Worm (Caenorhabditis elegans) whole organism, young adult: ENCODE results near the gene zipt-2.1.
"Not testable (repeated sequence)": the region's sequence is repeated elsewhere in the genome, so short reads cannot be mapped to it uniquely, and the experiment has no call there.

Experiments
- B0336.3 ChIP-seq: fragments of 200-800 bp; sonication (Bioruptor generic); IDR thresholded peaks from 2 replicates; pipeline ENCODE4 v1.3.6; 2022; ENCODE audit warnings: missing genetic modification characterization, missing compliant biosample characterization
- C06A6.2 ChIP-seq: fragments of 200-800 bp; sonication (Bioruptor generic); conservative IDR thresholded peaks from 2 replicates; pipeline ENCODE4 v1.3.6; 2022; ENCODE audit warnings: missing genetic modification characterization, missing compliant biosample characterization
- F22D6.2 ChIP-seq: sonication (generic microtip); optimal IDR thresholded peaks from 2 replicates; lab custom pipeline; 2016; ENCODE audit warnings: mild to moderate bottlenecking, missing genetic modification characterization, missing compliant biosample characterization
- F37B4.10 ChIP-seq: fragments of 200-800 bp; sonication (Bioruptor generic); IDR thresholded peaks from 2 replicates; pipeline ENCODE4 v1.3.6; 2022; ENCODE audit warnings: missing genetic modification characterization, missing compliant biosample characterization
- F52B5.7 ChIP-seq: sonication (generic microtip); optimal IDR thresholded peaks from 2 replicates; lab custom pipeline; 2016; ENCODE audit warnings: mild to moderate bottlenecking, missing genetic modification characterization, missing compliant biosample characterization
- K12H6.12 ChIP-seq: fragments of 200-800 bp; sonication (Bioruptor generic); optimal IDR thresholded peaks from 2 replicates; lab custom pipeline; 2018; ENCODE audit warnings: mild to moderate bottlenecking, missing genetic modification characterization, missing compliant biosample characterization
- T26A5.8 ChIP-seq: sonication (generic microtip); optimal IDR thresholded peaks from 2 replicates; lab custom pipeline; 2016; ENCODE audit warnings: missing genetic modification characterization, missing compliant biosample characterization
- Y53G8AR.9 ChIP-seq: fragments of 200-800 bp; sonication (Bioruptor generic); conservative IDR thresholded peaks from 2 replicates; pipeline ENCODE4 v1.3.6; 2022; ENCODE audit warnings: missing genetic modification reagents, missing genetic modification characterization, missing compliant biosample characterization
- aptf-2 ChIP-seq: fragments of 200-800 bp; sonication (Bioruptor generic); conservative IDR thresholded peaks from 2 replicates; pipeline ENCODE4 v1.3.6; 2022; ENCODE audit warnings: missing genetic modification reagents, missing genetic modification characterization, missing compliant biosample characterization
- athp-1 ChIP-seq: sonication (generic microtip); optimal IDR thresholded peaks from 2 replicates; lab custom pipeline; 2017; ENCODE audit warnings: mild to moderate bottlenecking, missing genetic modification characterization, missing compliant biosample characterization
- attf-5 ChIP-seq: fragments of 200-800 bp; sonication (Bioruptor generic); optimal IDR thresholded peaks from 2 replicates; lab custom pipeline; 2018; ENCODE audit warnings: mild to moderate bottlenecking, missing genetic modification characterization, missing compliant biosample characterization
- cebp-2 ChIP-seq: fragments of 200-800 bp; sonication (Bioruptor generic); IDR thresholded peaks from 2 replicates; pipeline ENCODE4 v1.3.6; 2022; ENCODE audit warnings: missing genetic modification characterization, missing compliant biosample characterization
- ceh-27 ChIP-seq: fragments of 200-800 bp; sonication (Bioruptor generic); optimal IDR thresholded peaks from 2 replicates; lab custom pipeline; 2018; ENCODE audit warnings: mild to moderate bottlenecking, missing genetic modification characterization, moderate library complexity, missing compliant biosample characterization
- ceh-79 ChIP-seq: sonication (generic microtip); optimal IDR thresholded peaks from 2 replicates; lab custom pipeline; 2017; ENCODE audit warnings: mild to moderate bottlenecking, missing genetic modification characterization, missing compliant biosample characterization
- chd-7 ChIP-seq: sonication (generic microtip); optimal IDR thresholded peaks from 2 replicates; lab custom pipeline; 2016; ENCODE audit warnings: mild to moderate bottlenecking, missing genetic modification characterization, moderate library complexity, missing compliant biosample characterization
- dox-1 ChIP-seq: fragments of 200-800 bp; sonication (Bioruptor generic); IDR thresholded peaks from 2 replicates; pipeline ENCODE4 v1.3.6; 2022; ENCODE audit warnings: missing genetic modification reagents, missing genetic modification characterization, missing compliant biosample characterization
- dpff-1 ChIP-seq: sonication (generic microtip); optimal IDR thresholded peaks from 2 replicates; lab custom pipeline; 2017; ENCODE audit warnings: mild to moderate bottlenecking, missing genetic modification characterization, missing compliant biosample characterization
- fkh-3 ChIP-seq: sonication (generic microtip); optimal IDR thresholded peaks from 2 replicates; lab custom pipeline; 2016; ENCODE audit warnings: mild to moderate bottlenecking, missing genetic modification characterization, missing compliant biosample characterization
- hlh-26 ChIP-seq: fragments of 200-800 bp; sonication (Bioruptor generic); conservative IDR thresholded peaks from 2 replicates; pipeline ENCODE4 v1.3.6; 2022; ENCODE audit warnings: missing genetic modification reagents, missing genetic modification characterization, missing compliant biosample characterization
- hmg-1.2 ChIP-seq: fragments of 200-800 bp; sonication (Bioruptor generic); IDR thresholded peaks from 2 replicates; pipeline ENCODE4 v1.3.6; 2022; ENCODE audit warnings: missing genetic modification reagents, missing genetic modification characterization, missing compliant biosample characterization
- lin-26 ChIP-seq: fragments of 200-800 bp; sonication (Bioruptor generic); IDR thresholded peaks from 2 replicates; pipeline ENCODE4 v1.3.6; 2022; ENCODE audit warnings: missing genetic modification reagents, missing genetic modification characterization, missing compliant biosample characterization
- lin-54 ChIP-seq: fragments of 200-800 bp; sonication (Bioruptor generic); optimal IDR thresholded peaks from 2 replicates; lab custom pipeline; 2018; ENCODE audit warnings: mild to moderate bottlenecking, missing genetic modification characterization, missing compliant biosample characterization
- lir-1 ChIP-seq: fragments of 200-800 bp; sonication (Bioruptor generic); conservative IDR thresholded peaks from 2 replicates; pipeline ENCODE4 v1.3.6; 2022; ENCODE audit warnings: missing genetic modification reagents, missing genetic modification characterization, missing compliant biosample characterization
- madf-3 ChIP-seq: fragments of 200-800 bp; sonication (Bioruptor generic); IDR thresholded peaks from 2 replicates; pipeline ENCODE4 v1.3.6; 2022; ENCODE audit warnings: missing genetic modification reagents, missing genetic modification characterization, missing compliant biosample characterization
- mcd-1 ChIP-seq: fragments of 200-800 bp; sonication (Bioruptor generic); IDR thresholded peaks from 2 replicates; pipeline ENCODE4 v1.3.6; 2022; ENCODE audit warnings: missing genetic modification reagents, missing genetic modification characterization, missing compliant biosample characterization
- nfya-2 ChIP-seq: fragments of 200-800 bp; sonication (Bioruptor generic); IDR thresholded peaks from 2 replicates; pipeline ENCODE4 v1.3.6; 2022; ENCODE audit warnings: missing genetic modification reagents, missing genetic modification characterization, missing compliant biosample characterization
- nfyb-1 ChIP-seq: fragments of 200-800 bp; sonication (Bioruptor generic); IDR thresholded peaks from 2 replicates; pipeline ENCODE4 v1.3.6; 2022; ENCODE audit warnings: missing genetic modification reagents, missing genetic modification characterization, missing compliant biosample characterization
- nhr-120 ChIP-seq: fragments of 200-800 bp; sonication (Bioruptor generic); IDR thresholded peaks from 2 replicates; pipeline ENCODE4 v1.3.6; 2022; ENCODE audit warnings: missing genetic modification characterization, missing compliant biosample characterization
- nhr-27 ChIP-seq: fragments of 200-800 bp; sonication (Bioruptor generic); optimal IDR thresholded peaks from 2 replicates; lab custom pipeline; 2018; ENCODE audit warnings: mild to moderate bottlenecking, missing genetic modification characterization, moderate library complexity, missing compliant biosample characterization
- nhr-80 ChIP-seq: sonication (generic microtip); optimal IDR thresholded peaks from 2 replicates; lab custom pipeline; 2016; ENCODE audit warnings: missing genetic modification characterization, missing compliant biosample characterization
- rec-8 ChIP-seq, 2 experiments: sonication (generic microtip); optimal IDR thresholded peaks; 2 replicates each; lab custom pipeline; 2016; ENCODE audit warnings: mild to moderate bottlenecking in 2 of 2, missing genetic modification characterization in 2 of 2, missing genetic modification reagents in 2 of 2, missing genotype in 2 of 2, missing biosample characterization in 1 of 2, missing compliant biosample characterization in 1 of 2, moderate library complexity in 1 of 2
- rpc-1 ChIP-seq, 2 experiments: fragments of 150-350 bp in 1 of 2; sonication (generic microtip) in 1 of 2; optimal IDR thresholded peaks; 2 replicates each; lab custom pipeline; 2014 to 2018; ENCODE audit warnings: missing biosample characterization in 1 of 2, missing genetic modification characterization in 1 of 2, missing genetic modification reagents in 1 of 2, missing genotype in 1 of 2
- zfh-2 ChIP-seq: fragments of 200-800 bp; sonication (Bioruptor generic); conservative IDR thresholded peaks from 2 replicates; pipeline ENCODE4 v1.3.6; 2022; ENCODE audit warnings: missing genetic modification reagents, missing genetic modification characterization, missing compliant biosample characterization
- zim-3 ChIP-seq: sonication (generic microtip); optimal IDR thresholded peaks from 2 replicates; lab custom pipeline; 2017; ENCODE audit warnings: mild to moderate bottlenecking, missing genetic modification characterization, moderate library complexity, missing compliant biosample characterization
- ztf-25 ChIP-seq: fragments of 200-800 bp; sonication (Bioruptor generic); IDR thresholded peaks from 2 replicates; pipeline ENCODE4 v1.3.6; 2022; ENCODE audit warnings: missing genetic modification reagents, missing genetic modification characterization, missing compliant biosample characterization

The zipt-2.1 gene

ce11 chrIV:10799354-10799753 lies at the start of gene zipt-2.1:
zipt-2.1 (plus strand) TSS chrIV:10799654.
- TF ChIP-seq nhr-80 = no peak
- no peak for TF ChIP-seq nhr-27 (tag; lab: Kevin White, UChicago)
- TF ChIP-seq lin-54 (GFP tag; lab: Kevin White, UChicago) = no peak
- TF ChIP-seq ztf-25 (GFP tag; lab: Robert Waterston, UW) = no peak
- no peak for TF ChIP-seq F52B5.7 (tag; lab: Kevin White, UChicago)
- TF ChIP-seq ceh-27 = no peak
- no peak for TF ChIP-seq Y53G8AR.9 (GFP tag; lab: Robert Waterston, UW)
- no peak for TF ChIP-seq hlh-26
- no peak for TF ChIP-seq aptf-2
- TF ChIP-seq ceh-79 (tag; lab: Kevin White, UChicago) = no peak
- TF ChIP-seq dox-1 (GFP tag; lab: Robert Waterston, UW) = no peak
- TF ChIP-seq lin-26 (GFP tag; lab: Robert Waterston, UW) = no peak
- TF ChIP-seq K12H6.12 (tag; lab: Kevin White, UChicago) = no peak
- no peak for TF ChIP-seq nfyb-1
- no peak for TF ChIP-seq B0336.3 (GFP tag; lab: Robert Waterston, UW)
- TF ChIP-seq attf-5 = no peak
- no peak for TF ChIP-seq T26A5.8
- TF ChIP-seq, all 124 proteins: peak for 0

DNA sequence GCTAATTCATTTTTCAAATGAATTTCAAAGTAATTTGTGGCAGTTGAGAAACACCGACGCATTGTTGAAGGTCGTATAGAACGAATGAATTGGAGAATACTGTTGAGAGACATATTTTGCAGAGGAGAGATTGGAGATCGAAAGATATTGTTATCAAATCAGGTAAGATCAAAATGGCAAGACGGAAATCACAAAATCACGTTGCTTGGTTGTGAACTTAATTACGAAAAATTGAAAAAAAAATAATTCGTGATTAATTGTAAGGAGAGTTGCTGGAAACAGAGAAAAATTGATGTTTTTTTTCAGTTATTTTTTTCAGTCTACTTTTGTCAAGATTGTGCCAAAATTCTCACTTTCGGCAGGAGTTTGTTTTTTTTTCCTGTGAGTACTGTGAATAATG lies 49.4 kb upstream of the zipt-2.1 start, which contains the start of gene T25B9.1:
Gene T25B9.1 (minus strand): TSS at position 101 of the 400 bp plus-strand sequence.
- no peak for TF ChIP-seq lir-1
- no peak for TF ChIP-seq zfh-2 (GFP tag; lab: Robert Waterston, UW)
- TF ChIP-seq F37B4.10 (GFP tag; lab: Robert Waterston, UW) = no peak

- not testable (repeated sequence) for TF ChIP-seq fkh-3 (tag; lab: Kevin White, UChicago); nhr-120; cebp-2 (GFP tag; lab: Robert Waterston, UW)
- TF ChIP-seq, all 124 proteins: peak for 0; not testable (repeated sequence) for 124
These were observed 47.7 kb upstream of the zipt-2.1 start, which contains the start of gene T25B9.2 for ce11 chrIV:10751740-10752139. T25B9.2 (minus strand) TSS chrIV:10751840.

- TF ChIP-seq F22D6.2 (tag; lab: Kevin White, UChicago) = no peak
- no peak for TF ChIP-seq rec-8 (tag; optimal IDR thresholded peaks at IDR 0.05; lab: Kevin White, UChicago)
- TF ChIP-seq lir-1 = no peak
These were observed 44.8 kb upstream of the zipt-2.1 start, which contains the start of gene T25B9.5 for ce11 chrIV:10754685-10755084. T25B9.5 (minus strand) TSS chrIV:10754785.

ce11 chrIV:10757616-10758193 lies 41.7 kb upstream of the zipt-2.1 start, which contains the start of the genes T25B9.4 and T25B9.6:
T25B9.4 (minus strand) TSS chrIV:10757716.
T25B9.6 (plus strand) TSS chrIV:10758143.
- TF ChIP-seq mcd-1 (GFP tag; lab: Robert Waterston, UW) (no peak), rpc-1 (optimal IDR thresholded peaks at IDR 0.05; lab: Kevin White, UChicago) (no peak), rpc-1 (tag; optimal IDR thresholded peaks at IDR 0.05; lab: Kevin White, UChicago) (no peak), C06A6.2 (GFP tag; lab: Robert Waterston, UW) (no peak), F22D6.2 (tag; lab: Kevin White, UChicago) (no peak), athp-1 (tag; lab: Kevin White, UChicago) (no peak), nfya-2 (GFP tag; lab: Robert Waterston, UW) (no peak), F37B4.10 (GFP tag; lab: Robert Waterston, UW) (no peak), chd-7 (tag; lab: Kevin White, UChicago) (no peak), zim-3 (tag; lab: Kevin White, UChicago) (no peak), dpff-1 (no peak), hmg-1.2 (GFP tag; lab: Robert Waterston, UW) (no peak), nhr-120 (no peak), madf-3 (GFP tag; lab: Robert Waterston, UW) (no peak)
